Worm (Caenorhabditis elegans): ENCODE data around the gene srg-59.

- no peak for TF ChIP-seq tab-1 (GFP tag; IDR thresholded peaks at IDR 0.05)
- TF ChIP-seq T22C8.4 (GFP tag; IDR thresholded peaks at IDR 0.05) = no peak
- TF ChIP-seq med-1 (GFP tag; optimal IDR thresholded peaks at IDR 0.05; ENCODE audit: insufficient read depth) = no peak
- no peak for TF ChIP-seq flt-1 (GFP tag; IDR thresholded peaks at IDR 0.05)
- no peak for TF ChIP-seq klf-2 (GFP tag; conservative IDR thresholded peaks at IDR 0.05)
- no peak for TF ChIP-seq ztf-23 (GFP tag; IDR thresholded peaks at IDR 0.05)
- TF ChIP-seq ref-1 (GFP tag; conservative IDR thresholded peaks at IDR 0.05) = no peak
These were observed 40.9 kb downstream of the srg-59 start for ce11 chrV:2684227-2684626.
